Fruit fly (Drosophila melanogaster) whole organism, embryonic: ENCODE data around the gene Glyat.

ENCODE experiments used
- CG13424 ChIP-seq: fragments of 200-800 bp; sonication (Bioruptor generic); optimal IDR thresholded peaks from 2 replicates; lab custom pipeline; 2019; ENCODE audit warnings: missing biosample characterization, mild to moderate bottlenecking, missing genetic modification characterization, moderate library complexity
- CG1792 ChIP-seq: fragments of 200-800 bp; sonication (Bioruptor generic); optimal IDR thresholded peaks from 2 replicates; lab custom pipeline; 2016; ENCODE audit warnings: missing biosample characterization, missing genetic modification characterization
- CG31388 ChIP-seq: fragments of 200-800 bp; sonication (Bioruptor generic); optimal IDR thresholded peaks from 2 replicates; lab custom pipeline; 2016; ENCODE audit warnings: missing biosample characterization, missing genetic modification characterization
- chif ChIP-seq, 2 experiments: fragments of 200-800 bp; sonication (Bioruptor generic); optimal IDR thresholded peaks; 3 replicates each; lab custom pipeline; 2016; ENCODE audit warnings: missing biosample characterization in 2 of 2, missing genetic modification characterization in 2 of 2
- fru ChIP-seq: fragments of >200 bp; optimal IDR thresholded peaks from 2 replicates; lab custom pipeline; 2017

dm6 chr2L:8040872-8041271 lies 30.4 kb upstream of the Glyat start, which contains the start of gene CCDC53:
- TF ChIP-seq CG13424 (no peak), chif (GFP tag; optimal IDR thresholded peaks at IDR 0.05; lab: Kevin White, UChicago) (no peak), CG31388 (GFP tag; lab: Kevin White, UChicago) (no peak), fru (lab: Kevin White, UChicago) (no peak), CG1792 (GFP tag; lab: Kevin White, UChicago) (no peak)
